Worm (Caenorhabditis elegans): ENCODE results near the gene gmeb-1.

The gmeb-1 gene

DNA sequence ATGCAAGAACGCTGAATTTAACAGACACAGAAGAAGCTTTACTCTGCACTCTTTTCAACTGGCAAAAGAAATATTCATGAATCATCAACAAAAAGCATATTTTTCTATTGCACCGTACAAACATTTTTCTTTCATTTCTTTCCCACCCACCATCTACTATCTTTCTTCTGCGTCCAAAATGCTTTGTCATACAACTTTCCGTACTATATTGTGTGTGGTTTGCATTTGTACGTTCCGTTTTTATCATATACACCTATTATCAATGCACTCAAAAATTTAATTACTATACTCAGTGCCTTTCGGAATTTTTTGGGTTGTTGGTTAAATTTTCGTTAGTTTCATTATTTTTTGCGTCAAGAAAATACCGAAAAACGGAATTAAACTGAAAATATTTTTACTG is 48.3 kb downstream of the gmeb-1 start:
- TF ChIP-seq hmbx-1 (tag; optimal IDR thresholded peaks at IDR 0.05) (no peak), aly-1 (tag; optimal IDR thresholded peaks at IDR 0.05) (no peak), hmg-4 (GFP tag; optimal IDR thresholded peaks at IDR 0.05) (no peak), flt-1 (GFP tag; IDR thresholded peaks at IDR 0.05) (no peak), pes-1 (GFP tag; IDR thresholded peaks at IDR 0.05) (no peak), tra-4 (tag; optimal IDR thresholded peaks at IDR 0.05) (no peak), B0310.2 (tag; optimal IDR thresholded peaks at IDR 0.05) (no peak), hnd-1 (tag; optimal IDR thresholded peaks at IDR 0.05) (no peak), F13C5.2 (tag; optimal IDR thresholded peaks at IDR 0.05) (no peak), ceh-36 (tag; optimal IDR thresholded peaks at IDR 0.05) (no peak)

- TF ChIP-seq hnd-1 (tag; optimal IDR thresholded peaks at IDR 0.05) (no peak), F13C5.2 (tag; optimal IDR thresholded peaks at IDR 0.05) (no peak), ama-1 (optimal IDR thresholded peaks at IDR 0.05) (no peak), hmg-4 (GFP tag; optimal IDR thresholded peaks at IDR 0.05) (no peak), tbx-37 (GFP tag; conservative IDR thresholded peaks at IDR 0.05) (no peak), scrt-1 (GFP tag; IDR thresholded peaks at IDR 0.05) (no peak), ets-7 (tag; optimal IDR thresholded peaks at IDR 0.05) (no peak), B0310.2 (tag; optimal IDR thresholded peaks at IDR 0.05) (no peak), flt-1 (GFP tag; IDR thresholded peaks at IDR 0.05) (no peak), ceh-13 (GFP tag; optimal IDR thresholded peaks at IDR 0.05) (no peak), pes-1 (GFP tag; IDR thresholded peaks at IDR 0.05) (no peak), ceh-36 (tag; optimal IDR thresholded peaks at IDR 0.05) (no peak), hmbx-1 (tag; optimal IDR thresholded peaks at IDR 0.05) (no peak), sea-1 (GFP tag; conservative IDR thresholded peaks at IDR 0.05) (no peak), aly-1 (tag; optimal IDR thresholded peaks at IDR 0.05) (no peak), tra-4 (tag; optimal IDR thresholded peaks at IDR 0.05) (no peak), tbx-11 (GFP tag; IDR thresholded peaks at IDR 0.05) (no peak)
Observed at ce11 chrII:68757-69156, 49.4 kb downstream of the gmeb-1 start.

- TF ChIP-seq ets-7 (tag; optimal IDR thresholded peaks at IDR 0.05), result no peak
- no peak for TF ChIP-seq ama-1 (optimal IDR thresholded peaks at IDR 0.05)
- TF ChIP-seq sea-1 (GFP tag; conservative IDR thresholded peaks at IDR 0.05), result no peak
- TF ChIP-seq hmbx-1 (tag; optimal IDR thresholded peaks at IDR 0.05), result no peak
Observed at ce11 chrII:69354-69753, 50.0 kb downstream of the gmeb-1 start, which contains the start of gene egl-26. TSS of gene egl-26 (plus strand) at chrII:69654.
